Fruit fly (Drosophila melanogaster) ovary, adult (tissue): ENCODE measurements around the gene CG43844.
A peak's percentile ranks its signal among the peaks of the same experiment; 100 is the strongest.

Experiments
- CG17801 ChIP-seq: fragments of 200-800 bp; optimal IDR thresholded peaks from 2 replicates; lab custom pipeline; 2019; ENCODE audit warnings: missing biosample characterization, mild to moderate bottlenecking, missing genetic modification characterization, moderate library complexity; ENCODE audit not compliant: partially characterized antibody

CG43844 gene

dm6 chr3R:21854574-21855468, 34.5 kb upstream of the CG43844 start:
- TF ChIP-seq CG17801 (GFP tag; lab: Kevin White, UChicago), result no peak

dm6 chr3R:21855469-21855826, 33.9 kb upstream of the CG43844 start:
- no peak for TF ChIP-seq CG17801 (GFP tag; lab: Kevin White, UChicago)

- TF ChIP-seq CG17801 (GFP tag; lab: Kevin White, UChicago), result peak; percentile 3
Measured at dm6 chr3R:21856098-21856872, 33.1 kb upstream of the CG43844 start, which contains the start of gene glec. Gene glec (minus strand): TSS chr3R:21856266.

- no peak for TF ChIP-seq CG17801 (GFP tag; lab: Kevin White, UChicago)
Measured at dm6 chr3R:21856873-21857243, 32.5 kb upstream of the CG43844 start.

DNA sequence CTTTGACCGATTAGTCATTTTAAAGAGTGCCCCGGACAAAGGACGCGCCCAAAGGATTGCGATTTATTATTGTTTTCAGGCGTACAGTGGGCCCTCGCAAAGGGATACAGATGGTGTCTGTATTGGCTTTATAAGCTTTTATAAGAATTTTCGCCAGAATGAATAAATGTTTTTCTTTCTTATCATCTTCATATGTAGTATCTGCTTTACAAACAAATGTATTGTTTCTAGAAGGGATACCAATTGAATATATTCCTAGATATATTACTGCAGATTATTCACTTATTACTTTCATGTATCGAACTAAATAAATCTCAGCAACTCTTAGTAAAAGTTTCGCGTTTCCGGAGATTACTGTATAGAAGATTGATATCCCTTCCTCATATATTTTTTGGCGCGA, 31.8 kb upstream of the CG43844 start:
- no peak for TF ChIP-seq CG17801 (GFP tag; lab: Kevin White, UChicago)

dm6 chr3R:21858290-21858875, 31.0 kb upstream of the CG43844 start:
- TF ChIP-seq CG17801 (GFP tag; lab: Kevin White, UChicago), result no peak

DNA sequence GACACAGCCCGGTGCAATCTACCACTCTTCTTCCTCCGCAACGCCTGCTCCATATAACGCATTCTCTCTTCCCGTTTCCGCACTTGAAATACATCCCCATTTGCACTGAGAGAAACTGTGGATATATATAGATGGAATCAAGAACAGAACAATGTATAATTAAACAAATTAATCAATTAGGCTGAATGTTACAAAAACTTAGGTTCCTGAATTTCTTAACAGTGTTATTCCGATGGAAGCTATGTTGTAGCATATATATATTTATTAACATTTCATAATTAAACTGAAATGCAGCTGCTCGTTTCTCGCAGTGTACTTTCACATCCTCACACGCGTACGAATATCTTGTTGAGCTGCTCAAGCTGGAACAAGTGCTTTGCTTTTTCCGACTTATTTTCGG, 29.8 kb upstream of the CG43844 start:
- no peak for TF ChIP-seq CG17801 (GFP tag; lab: Kevin White, UChicago)

- no peak for TF ChIP-seq CG17801 (GFP tag; lab: Kevin White, UChicago)
Measured at dm6 chr3R:21862137-21862850, 27.0 kb upstream of the CG43844 start.

- no peak for TF ChIP-seq CG17801 (GFP tag; lab: Kevin White, UChicago)
Measured at dm6 chr3R:21862868-21863267, 26.5 kb upstream of the CG43844 start.

- TF ChIP-seq CG17801 (GFP tag; lab: Kevin White, UChicago), result no peak
Measured at dm6 chr3R:21863817-21864384, 25.4 kb upstream of the CG43844 start.

dm6 chr3R:21864484-21864883, 24.9 kb upstream of the CG43844 start:
- TF ChIP-seq CG17801 (GFP tag; lab: Kevin White, UChicago), result no peak

DNA sequence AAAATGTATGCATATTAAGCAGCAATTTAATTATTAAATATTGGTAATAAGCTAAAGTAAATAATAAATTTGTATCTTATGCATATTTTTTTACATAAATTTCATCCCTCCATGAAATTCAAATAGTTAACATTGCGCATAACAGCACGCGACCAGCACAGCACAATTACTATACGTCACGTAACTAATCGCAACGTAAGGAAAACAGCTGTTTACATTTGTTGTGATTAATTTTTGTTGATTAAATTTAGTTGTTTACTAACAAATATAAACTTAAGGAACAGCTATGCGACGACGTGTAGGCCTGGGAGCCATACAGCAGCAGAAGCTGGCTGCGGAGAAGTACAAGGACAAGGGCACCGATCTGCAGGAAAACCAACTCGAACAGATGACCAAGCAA, 24.3 kb upstream of the CG43844 start, which contains the start of gene lsn:
Gene lsn (plus strand): TSS at position 177 of the 400 bp plus-strand sequence.
- TF ChIP-seq CG17801 (GFP tag; lab: Kevin White, UChicago), result no peak

- TF ChIP-seq CG17801 (GFP tag; lab: Kevin White, UChicago), result no peak
Measured at dm6 chr3R:21867819-21868218, 21.5 kb upstream of the CG43844 start, which contains the start of the genes CG6569 and Cby. Gene CG6569 (minus strand): TSS chr3R:21867919. Gene Cby (plus strand): TSS chr3R:21868003.

DNA sequence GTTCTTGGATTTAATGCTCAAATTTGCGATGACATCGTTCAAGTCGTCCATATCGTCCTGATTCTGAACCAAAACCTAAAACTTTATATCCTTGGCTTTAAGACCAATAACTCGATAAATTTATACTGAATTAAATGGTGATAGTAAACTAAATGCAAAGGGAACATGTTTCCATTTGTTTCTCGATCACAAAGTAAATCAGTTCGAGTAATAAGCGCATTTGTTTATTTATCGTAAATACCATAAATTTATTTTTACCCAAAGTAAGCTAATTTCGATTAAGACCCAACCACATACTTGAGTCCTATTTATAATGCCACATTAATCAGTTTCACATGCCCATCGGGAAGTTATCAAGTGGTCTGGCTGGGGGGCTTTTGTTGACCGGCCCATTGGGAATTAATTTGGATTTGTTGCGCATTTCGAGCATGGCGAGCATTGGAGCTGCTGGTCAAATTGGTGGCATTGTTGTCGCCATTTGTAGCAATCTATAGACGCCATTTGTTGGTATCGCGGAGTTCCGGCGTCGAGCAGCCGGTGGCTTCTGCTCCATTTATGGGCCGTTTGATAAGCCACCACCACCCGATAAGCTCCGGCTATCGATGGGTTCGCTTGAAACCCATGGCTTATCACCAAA, 19.8 kb upstream of the CG43844 start, which contains the start of gene CG31174:
Gene CG31174 (minus strand): TSS at position 51 of the 637 bp plus-strand sequence.
- no peak for TF ChIP-seq CG17801 (GFP tag; lab: Kevin White, UChicago)
